Worm (Caenorhabditis elegans) whole organism, L4 larva: ENCODE results near the gene gldi-10.

Source experiments
- ZK546.5 ChIP-seq, 2 experiments: sonication (generic microtip); optimal IDR thresholded peaks; 2 replicates each; lab custom pipeline; 2017; ENCODE audit warnings: missing biosample characterization in 2 of 2, missing genetic modification characterization in 2 of 2
- aha-1 ChIP-seq: fragments of 150-350 bp; peaks from one replicate; lab custom pipeline; 2014; ENCODE audit warnings: missing biosample characterization, missing genetic modification characterization
- ceh-28 ChIP-seq: fragments of 150-350 bp; optimal IDR thresholded peaks from 2 replicates; lab custom pipeline; 2014; ENCODE audit warnings: missing biosample characterization, missing genetic modification reagents, missing genetic modification characterization
- ceh-62 ChIP-seq: sonication (generic microtip); optimal IDR thresholded peaks from 2 replicates; lab custom pipeline; 2017; ENCODE audit warnings: missing biosample characterization, missing genetic modification characterization
- mep-1 ChIP-seq: fragments of 150-350 bp; sonication (generic microtip); optimal IDR thresholded peaks from 3 replicates; lab custom pipeline; 2014; ENCODE audit warnings: missing biosample characterization, missing genetic modification characterization
- nhr-76 ChIP-seq: fragments of 150-350 bp; optimal IDR thresholded peaks from 2 replicates; lab custom pipeline; 2014; ENCODE audit warnings: missing biosample characterization, missing genetic modification characterization
- pha-4 ChIP-seq, 2 experiments: fragments of 150-350 bp in 1 of 2; fragments of 200-800 bp in 1 of 2; sonication (Bioruptor generic) in 1 of 2; IDR thresholded peaks in 1 of 2; optimal IDR thresholded peaks in 1 of 2; 2 replicates each; pipeline versions ENCODE4 v1.3.6 to Lab custom; 2014 to 2022; ENCODE audit warnings: missing genetic modification characterization in 2 of 2, missing genetic modification reagents in 2 of 2, missing biosample characterization in 1 of 2, missing compliant biosample characterization in 1 of 2
- php-3 ChIP-seq: fragments of 200-800 bp; sonication (Bioruptor generic); IDR thresholded peaks from 2 replicates; pipeline ENCODE4 v1.3.6; 2022; ENCODE audit warnings: missing genetic modification reagents, missing genetic modification characterization, missing compliant biosample characterization
- snpc-4 ChIP-seq: fragments of 150-350 bp; optimal IDR thresholded peaks from 2 replicates; lab custom pipeline; 2014; ENCODE audit warnings: missing biosample characterization, missing genetic modification characterization

DNA sequence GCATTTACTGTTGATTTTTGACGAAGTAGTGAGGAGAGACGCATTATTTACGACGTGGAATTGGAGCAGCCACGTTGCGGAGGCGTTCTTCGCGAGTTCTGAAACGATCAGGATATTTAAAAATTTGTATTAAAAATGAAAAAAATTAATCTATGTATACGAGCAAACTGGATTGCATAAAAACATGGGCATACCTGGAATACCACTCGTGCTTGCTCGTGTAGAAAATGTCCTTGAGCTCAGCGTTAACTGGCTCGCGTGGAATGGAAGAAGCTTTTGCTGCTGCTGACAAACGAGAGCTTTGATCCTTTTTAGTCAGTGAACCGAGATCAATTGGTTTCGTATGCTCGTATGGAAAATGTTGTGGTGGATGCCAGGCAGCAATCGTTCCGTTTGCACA, 5.1 kb upstream of the gldi-10 start, which contains the start of gene lpl-1:
- TF ChIP-seq ceh-28, result no peak
- no peak for TF ChIP-seq ceh-62
- TF ChIP-seq pha-4 (GFP tag; IDR thresholded peaks at IDR 0.05; lab: Robert Waterston, UW), result no peak
- TF ChIP-seq pha-4 (tag; optimal IDR thresholded peaks at IDR 0.05; lab: Kevin White, UChicago), result no peak
- no peak for TF ChIP-seq ZK546.5 (tag; optimal IDR thresholded peaks at IDR 0.05; lab: Kevin White, UChicago)
- TF ChIP-seq nhr-76 (tag; lab: Kevin White, UChicago), result no peak
- no peak for TF ChIP-seq php-3
- no peak for TF ChIP-seq snpc-4
- TF ChIP-seq mep-1 (tag; lab: Kevin White, UChicago), result no peak
- TF ChIP-seq aha-1 (tag; lab: Kevin White, UChicago), result no peak
